Fruit fly (Drosophila melanogaster) whole organism, wandering third instar larva: ENCODE data around the gene Nxf3.

Experiments used
- Abd-B ChIP-seq: fragments of >200 bp; optimal IDR thresholded peaks from 2 replicates; lab custom pipeline; 2017; ENCODE audit warnings: missing biosample characterization, missing genetic modification characterization
- HLH106 ChIP-seq: fragments of 200-800 bp; optimal IDR thresholded peaks from 3 replicates; lab custom pipeline; 2019; ENCODE audit warnings: missing biosample characterization, mild to moderate bottlenecking, missing genetic modification characterization, moderate library complexity
- Hr78 ChIP-seq: fragments of >200 bp; optimal IDR thresholded peaks from 2 replicates; lab custom pipeline; 2017; ENCODE audit warnings: missing biosample characterization, missing genetic modification characterization
- Myc ChIP-seq: fragments of >200 bp; optimal IDR thresholded peaks from 2 replicates; lab custom pipeline; 2017
- br ChIP-seq: fragments of 200-800 bp; sonication (Bioruptor generic); optimal IDR thresholded peaks from 2 replicates; lab custom pipeline; 2016; ENCODE audit warnings: missing biosample characterization, missing genetic modification characterization
- fru ChIP-seq: fragments of 200-800 bp; sonication (Bioruptor generic); optimal IDR thresholded peaks from 3 replicates; lab custom pipeline; 2016; ENCODE audit warnings: missing biosample characterization, mild to moderate bottlenecking, missing genetic modification characterization
- pan ChIP-seq: fragments of >200 bp; optimal IDR thresholded peaks from 2 replicates; lab custom pipeline; 2017
- usp ChIP-seq: fragments of >200 bp; optimal IDR thresholded peaks from 2 replicates; lab custom pipeline; 2017; ENCODE audit warnings: missing biosample characterization, missing genetic modification characterization

DNA sequence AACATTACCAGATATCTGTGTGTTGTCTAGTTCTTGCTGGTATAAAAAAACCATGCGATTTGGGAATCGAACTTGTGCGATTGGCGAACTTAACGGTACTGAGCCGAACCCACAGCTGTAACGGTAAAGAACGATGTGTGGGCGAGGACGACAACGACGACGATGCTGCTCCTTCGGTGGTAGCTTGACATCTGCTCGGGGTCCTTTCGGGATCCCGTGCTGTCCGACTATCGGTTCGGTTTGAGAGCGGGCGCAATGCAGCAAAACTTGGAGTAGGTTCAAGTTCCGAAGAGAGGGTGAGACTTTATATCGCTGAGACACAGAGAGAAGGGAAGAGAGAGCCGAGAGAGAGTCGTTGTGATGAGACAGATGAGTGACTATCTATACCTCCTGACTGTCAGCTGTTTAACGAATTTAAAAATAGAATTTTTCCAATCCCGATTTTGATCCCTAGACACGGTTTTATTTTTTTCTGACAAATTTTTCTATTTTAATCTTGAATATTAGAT lies 28.3 kb downstream of the Nxf3 start, which contains the start of gene CG17364:
- TF ChIP-seq br (GFP tag; lab: Kevin White, UChicago) (no peak), pan (lab: Kevin White, UChicago) (no peak), HLH106 (tag; lab: Kevin White, UChicago) (no peak), Abd-B (no peak), usp (GFP tag; lab: Kevin White, UChicago) (no peak), fru (GFP tag; lab: Kevin White, UChicago) (no peak), Hr78 (GFP tag; lab: Kevin White, UChicago) (no peak), Myc (lab: Kevin White, UChicago) (no peak)
